Fruit fly (Drosophila melanogaster) whole organism, embryonic: Measurements from ENCODE around the gene CG42852.
A peak's percentile ranks its signal among the peaks of the same experiment; 100 is the strongest.

Experiments used
- Atf6 ChIP-seq: fragments of 200-800 bp; sonication (Bioruptor generic); IDR thresholded peaks from 2 replicates; pipeline ENCODE4 v1.3.6; 2022; ENCODE audit warnings: missing biosample characterization, missing genetic modification characterization
- CG13624 ChIP-seq: fragments of 200-800 bp; sonication (Bioruptor generic); optimal IDR thresholded peaks from 2 replicates; lab custom pipeline; 2016; ENCODE audit warnings: missing biosample characterization, missing genetic modification characterization
- CG14667 ChIP-seq: fragments of 200-800 bp; sonication (Bioruptor generic); IDR thresholded peaks from 2 replicates; pipeline ENCODE4 v1.3.6; 2022; ENCODE audit warnings: missing biosample characterization, missing genetic modification characterization
- CG14710 ChIP-seq: fragments of 200-800 bp; sonication (Bioruptor generic); optimal IDR thresholded peaks from 3 replicates; lab custom pipeline; 2019; ENCODE audit warnings: missing biosample characterization, mild to moderate bottlenecking, missing genetic modification characterization, moderate library complexity
- CG15011 ChIP-seq: fragments of 200-800 bp; sonication (Bioruptor generic); optimal IDR thresholded peaks from 3 replicates; lab custom pipeline; 2018; ENCODE audit warnings: missing biosample characterization, mild to moderate bottlenecking, missing genetic modification characterization
- CG18262 ChIP-seq: fragments of 200-800 bp; optimal IDR thresholded peaks from 3 replicates; lab custom pipeline; 2019; ENCODE audit warnings: missing biosample characterization, mild to moderate bottlenecking, missing genetic modification characterization, moderate library complexity
- CG18599 ChIP-seq: fragments of 200-800 bp; sonication (Bioruptor generic); optimal IDR thresholded peaks from 3 replicates; lab custom pipeline; 2017; ENCODE audit warnings: missing biosample characterization, missing genetic modification characterization, mild to moderate bottlenecking, moderate library complexity, missing genetic modification reagents
- CG18619 ChIP-seq: fragments of 200-800 bp; sonication (Bioruptor generic); optimal IDR thresholded peaks from 3 replicates; lab custom pipeline; 2017; ENCODE audit warnings: missing biosample characterization, mild to moderate bottlenecking, missing genetic modification characterization
- CG3065 ChIP-seq: fragments of 200-800 bp; sonication (Bioruptor generic); optimal IDR thresholded peaks from 2 replicates; lab custom pipeline; 2016; ENCODE audit warnings: missing biosample characterization, missing genetic modification characterization
- CG32772 ChIP-seq: fragments of 200-800 bp; sonication (Bioruptor generic); IDR thresholded peaks from 2 replicates; pipeline ENCODE4 v1.3.6; 2022; ENCODE audit warnings: missing biosample characterization, missing genetic modification characterization
- CG3281 ChIP-seq: fragments of 200-800 bp; sonication (Bioruptor generic); optimal IDR thresholded peaks from 3 replicates; lab custom pipeline; 2017; ENCODE audit warnings: missing biosample characterization, mild to moderate bottlenecking, missing genetic modification characterization
- CG4360 ChIP-seq: fragments of 200-800 bp; sonication (Bioruptor generic); IDR thresholded peaks from 2 replicates; pipeline ENCODE4 v1.3.6; 2022; ENCODE audit warnings: missing biosample characterization, missing genetic modification characterization
- CG6254 ChIP-seq: fragments of 200-800 bp; sonication (Bioruptor generic); optimal IDR thresholded peaks from 3 replicates; lab custom pipeline; 2017; ENCODE audit warnings: mild to moderate bottlenecking, missing biosample characterization, missing genetic modification reagents, missing genetic modification characterization
- CG7556 ChIP-seq: fragments of 200-800 bp; sonication (Bioruptor generic); optimal IDR thresholded peaks from 2 replicates; lab custom pipeline; 2017; ENCODE audit warnings: missing biosample characterization, mild to moderate bottlenecking, missing genetic modification characterization
- CG7786 ChIP-seq: fragments of 200-800 bp; sonication (Bioruptor generic); optimal IDR thresholded peaks from 2 replicates; lab custom pipeline; 2016; ENCODE audit warnings: missing biosample characterization, missing genetic modification characterization
- D19A ChIP-seq: fragments of 200-800 bp; optimal IDR thresholded peaks from 3 replicates; lab custom pipeline; 2019; ENCODE audit warnings: missing biosample characterization, mild to moderate bottlenecking, missing genetic modification characterization, moderate library complexity
- D19B ChIP-seq: fragments of 200-800 bp; sonication (Bioruptor generic); optimal IDR thresholded peaks from 2 replicates; lab custom pipeline; 2017; ENCODE audit warnings: missing biosample characterization, mild to moderate bottlenecking, missing genetic modification characterization
- Hr51 ChIP-seq, 2 experiments: fragments of 200-800 bp; sonication (Bioruptor generic); optimal IDR thresholded peaks; 2 replicates in 1 of 2; 3 replicates in 1 of 2; lab custom pipeline; 2016 to 2018; ENCODE audit warnings: missing biosample characterization in 2 of 2, missing genetic modification characterization in 2 of 2, mild to moderate bottlenecking in 1 of 2, moderate library complexity in 1 of 2
- Hsf ChIP-seq: fragments of 200-800 bp; sonication (Bioruptor generic); optimal IDR thresholded peaks from 3 replicates; lab custom pipeline; 2016; ENCODE audit warnings: missing biosample characterization, missing genetic modification characterization
- Lim3 ChIP-seq: fragments of 200-800 bp; sonication (Bioruptor generic); IDR thresholded peaks from 2 replicates; pipeline ENCODE4 v1.3.6; 2022; ENCODE audit warnings: missing biosample characterization, missing genetic modification characterization
- NC2β ChIP-seq: fragments of 200-800 bp; sonication (Bioruptor generic); optimal IDR thresholded peaks from 2 replicates; lab custom pipeline; 2016; ENCODE audit warnings: missing biosample characterization, missing genetic modification characterization
- Sox102F ChIP-seq: fragments of 200-800 bp; sonication (Bioruptor generic); optimal IDR thresholded peaks from 2 replicates; lab custom pipeline; 2018; ENCODE audit warnings: missing biosample characterization, mild to moderate bottlenecking, missing genetic modification characterization, moderate library complexity
- Spps ChIP-seq: fragments of 200-800 bp; sonication (Bioruptor generic); optimal IDR thresholded peaks from 2 replicates; lab custom pipeline; 2018; ENCODE audit warnings: missing biosample characterization, mild to moderate bottlenecking, missing genetic modification characterization
- YL-1 ChIP-seq: fragments of 200-800 bp; sonication (Bioruptor generic); optimal IDR thresholded peaks from 3 replicates; lab custom pipeline; 2017; ENCODE audit warnings: missing biosample characterization, mild to moderate bottlenecking, missing genetic modification characterization
- bab2 ChIP-seq: fragments of 200-800 bp; sonication (Bioruptor generic); optimal IDR thresholded peaks from 2 replicates; lab custom pipeline; 2016; ENCODE audit warnings: missing biosample characterization, missing genetic modification characterization
- bowl ChIP-seq: fragments of 200-800 bp; sonication (Bioruptor generic); IDR thresholded peaks from 2 replicates; pipeline ENCODE4 v1.3.6; 2022; ENCODE audit warnings: missing biosample characterization, missing genetic modification characterization
- crol ChIP-seq: fragments of 200-800 bp; sonication (Bioruptor generic); IDR thresholded peaks from 2 replicates; pipeline ENCODE4 v1.3.6; 2022; ENCODE audit warnings: missing biosample characterization, missing genetic modification characterization
- eve ChIP-seq, 2 experiments: fragments of >200 bp; optimal IDR thresholded peaks; 2 replicates each; lab custom pipeline; 2017; ENCODE audit warnings: missing biosample characterization in 2 of 2, missing genetic modification characterization in 2 of 2
- fd96Cb ChIP-seq: fragments of 200-800 bp; sonication (Bioruptor generic); optimal IDR thresholded peaks from 2 replicates; lab custom pipeline; 2018; ENCODE audit warnings: missing biosample characterization, mild to moderate bottlenecking, missing genetic modification characterization, moderate library complexity
- grn ChIP-seq: fragments of 200-800 bp; sonication (Bioruptor generic); optimal IDR thresholded peaks from 3 replicates; lab custom pipeline; 2017; ENCODE audit warnings: missing biosample characterization, missing genetic modification characterization
- gt ChIP-seq: fragments of 200-800 bp; sonication (Bioruptor generic); IDR thresholded peaks from 2 replicates; pipeline ENCODE4 v1.3.6; 2022; ENCODE audit warnings: missing biosample characterization, missing genetic modification characterization
- hbn ChIP-seq: fragments of 200-800 bp; sonication (Bioruptor generic); IDR thresholded peaks from 2 replicates; pipeline ENCODE4 v1.3.6; 2022; ENCODE audit warnings: missing biosample characterization, missing genetic modification characterization; ENCODE audit not compliant: partially characterized antibody
- ind ChIP-seq: fragments of 200-800 bp; sonication (Bioruptor generic); optimal IDR thresholded peaks from 3 replicates; lab custom pipeline; 2016; ENCODE audit warnings: missing biosample characterization, missing genetic modification characterization
- kni ChIP-seq: fragments of 200-800 bp; sonication (Bioruptor generic); optimal IDR thresholded peaks from 3 replicates; lab custom pipeline; 2017; ENCODE audit warnings: mild to moderate bottlenecking, missing biosample characterization, missing genetic modification reagents, missing genetic modification characterization
- lbe ChIP-seq: fragments of 200-800 bp; sonication (Bioruptor generic); optimal IDR thresholded peaks from 2 replicates; lab custom pipeline; 2016; ENCODE audit warnings: missing biosample characterization, mild to moderate bottlenecking, missing genetic modification characterization
- lola ChIP-seq, 3 experiments: fragments of >200 bp in 2 of 3; fragments of 200-800 bp in 1 of 3; sonication (Bioruptor generic) in 1 of 3; optimal IDR thresholded peaks; 2 replicates each; lab custom pipeline; 2017 to 2019; ENCODE audit warnings: missing biosample characterization in 3 of 3, missing genetic modification characterization in 3 of 3, mild to moderate bottlenecking in 1 of 3, moderate library complexity in 1 of 3
- lov ChIP-seq, 2 experiments: fragments of 200-800 bp in 1 of 2; fragments of >200 bp in 1 of 2; sonication (Bioruptor generic) in 1 of 2; IDR thresholded peaks in 1 of 2; optimal IDR thresholded peaks in 1 of 2; 2 replicates in 1 of 2; 3 replicates in 1 of 2; pipeline versions ENCODE4 v1.3.6 to Lab custom; 2017 to 2022; ENCODE audit warnings: missing biosample characterization in 1 of 2, missing genetic modification characterization in 1 of 2
- nerfin-2 ChIP-seq: fragments of 200-800 bp; sonication (Bioruptor generic); IDR thresholded peaks from 2 replicates; pipeline ENCODE4 v1.3.6; 2022; ENCODE audit warnings: missing biosample characterization, missing genetic modification characterization; ENCODE audit not compliant: partially characterized antibody
- odd ChIP-seq: fragments of 200-800 bp; sonication (Bioruptor generic); optimal IDR thresholded peaks from 2 replicates; lab custom pipeline; 2017; ENCODE audit warnings: missing biosample characterization, mild to moderate bottlenecking, missing genetic modification characterization
- sens ChIP-seq: fragments of 200-800 bp; sonication (Bioruptor generic); peaks from one replicate; lab custom pipeline; 2016; ENCODE audit warnings: missing biosample characterization, missing genetic modification characterization
- sqz ChIP-seq: fragments of 200-800 bp; sonication (Bioruptor generic); optimal IDR thresholded peaks from 3 replicates; lab custom pipeline; 2018; ENCODE audit warnings: missing biosample characterization, mild to moderate bottlenecking, missing genetic modification characterization
- sug ChIP-seq: fragments of 200-800 bp; optimal IDR thresholded peaks from 2 replicates; lab custom pipeline; 2019; ENCODE audit warnings: missing biosample characterization, mild to moderate bottlenecking, missing genetic modification characterization, moderate library complexity
- tin ChIP-seq: fragments of 200-800 bp; sonication (Bioruptor generic); optimal IDR thresholded peaks from 3 replicates; lab custom pipeline; 2016; ENCODE audit warnings: missing biosample characterization, missing genetic modification characterization
- unpg ChIP-seq: fragments of 200-800 bp; sonication (Bioruptor generic); optimal IDR thresholded peaks from 3 replicates; lab custom pipeline; 2018; ENCODE audit warnings: missing biosample characterization, mild to moderate bottlenecking, missing genetic modification characterization, moderate library complexity
- vvl ChIP-seq: fragments of 200-800 bp; sonication (Bioruptor generic); IDR thresholded peaks from 2 replicates; pipeline ENCODE4 v1.3.6; 2022; ENCODE audit warnings: missing biosample characterization, missing genetic modification characterization
- zen2 ChIP-seq: fragments of 200-800 bp; sonication (Bioruptor generic); IDR thresholded peaks from 3 replicates; pipeline ENCODE4 v1.3.6; 2022; ENCODE audit warnings: missing biosample characterization, missing genetic modification characterization; ENCODE audit not compliant: partially characterized antibody
- zfh2 ChIP-seq: fragments of 200-800 bp; sonication (Bioruptor generic); optimal IDR thresholded peaks from 2 replicates; lab custom pipeline; 2016; ENCODE audit warnings: missing biosample characterization, missing genetic modification characterization

CG42852 gene

dm6 chr3L:16801499-16802452 is 46.5 kb downstream of the CG42852 start (continued):
- peak; percentile 46 for TF ChIP-seq tin (GFP tag; lab: Kevin White, UChicago)
- peak; percentile 28 for TF ChIP-seq CG18619
- TF ChIP-seq Spps (tag; lab: Kevin White, UChicago): peak; percentile 37
- peak; percentile 57 for TF ChIP-seq Hsf (GFP tag; lab: Kevin White, UChicago)
- TF ChIP-seq CG14667 (GFP tag; lab: Robert Waterston, UW): no peak
- peak; percentile 69; the same call in 1 of the 2 replicates for TF ChIP-seq vvl
- peak in 1 of 2 experiments; percentile 58 for TF ChIP-seq Hr51 (GFP tag; optimal IDR thresholded peaks at IDR 0.05; lab: Kevin White, UChicago)
- 0 out of 2 replicates have a peak, but pooled peaks have one; percentile 25 for TF ChIP-seq CG4360 (GFP tag; lab: Robert Waterston, UW)
- no peak for TF ChIP-seq nerfin-2 (GFP tag; lab: Robert Waterston, UW)
- no peak for TF ChIP-seq zen2
- no peak for TF ChIP-seq gt
- no peak for TF ChIP-seq sqz (GFP tag; lab: Kevin White, UChicago)
- TF ChIP-seq sug (tag; lab: Kevin White, UChicago): peak; percentile 89
- TF ChIP-seq odd: no peak
- peak; percentile 65 for TF ChIP-seq CG18599 (GFP tag; lab: Kevin White, UChicago)
- peak; percentile 42 for TF ChIP-seq D19A (tag; lab: Kevin White, UChicago)
- TF ChIP-seq fd96Cb: peak; percentile 64
- TF ChIP-seq sens (GFP tag; lab: Kevin White, UChicago): peak; percentile 92
- TF ChIP-seq Atf6 (GFP tag; lab: Robert Waterston, UW): no peak; the same call in 1 of the 2 replicates
- peak; percentile 60 for TF ChIP-seq Sox102F (GFP tag; lab: Kevin White, UChicago)
- no peak for TF ChIP-seq YL-1 (GFP tag; lab: Kevin White, UChicago)
- peak; percentile 59 for TF ChIP-seq grn (GFP tag; lab: Kevin White, UChicago)
- TF ChIP-seq NC2β (GFP tag; lab: Kevin White, UChicago): no peak
- TF ChIP-seq CG7556: peak; percentile 61
- peak; percentile 52 for TF ChIP-seq CG3281 (GFP tag; lab: Kevin White, UChicago)
- peak; percentile 12 for TF ChIP-seq CG13624 (GFP tag; lab: Kevin White, UChicago)
- peak; percentile 47 for TF ChIP-seq bab2 (GFP tag; lab: Kevin White, UChicago)
- TF ChIP-seq lov (optimal IDR thresholded peaks at IDR 0.05; lab: Kevin White, UChicago): no peak
- 0 out of 3 replicates have a peak, but pooled peaks have one; percentile 51 for TF ChIP-seq lov (GFP tag; IDR thresholded peaks at IDR 0.05; lab: Robert Waterston, UW)
- peak in 1 of 3 experiments; percentile 64 for TF ChIP-seq lola (GFP tag; optimal IDR thresholded peaks at IDR 0.05; lab: Kevin White, UChicago)
- peak; percentile 62 for TF ChIP-seq CG18262 (tag; lab: Kevin White, UChicago)
- TF ChIP-seq lbe: peak; percentile 42
- peak; percentile 0 for TF ChIP-seq CG6254
- 0 out of 2 replicates have a peak, but pooled peaks have one; percentile 26 for TF ChIP-seq CG32772 (GFP tag; lab: Robert Waterston, UW)
- TF ChIP-seq CG15011 (GFP tag; lab: Kevin White, UChicago): peak; percentile 4
- peak; percentile 49 for TF ChIP-seq unpg (GFP tag; lab: Kevin White, UChicago)
- no peak for TF ChIP-seq Lim3 (GFP tag; lab: Robert Waterston, UW)
- TF ChIP-seq CG14710: peak; percentile 67
- no peak for TF ChIP-seq hbn (GFP tag; lab: Robert Waterston, UW)
- TF ChIP-seq bowl (GFP tag; lab: Robert Waterston, UW): no peak
- peak in 1 of 2 experiments; percentile 12 for TF ChIP-seq eve (GFP tag; optimal IDR thresholded peaks at IDR 0.05; lab: Kevin White, UChicago)
- peak; percentile 12 for TF ChIP-seq zfh2 (GFP tag; lab: Kevin White, UChicago)
- peak; percentile 2 for TF ChIP-seq CG7786 (GFP tag; lab: Kevin White, UChicago)
- peak; percentile 97 for TF ChIP-seq D19B
- peak; percentile 35; the same call in 1 of the 2 replicates for TF ChIP-seq crol
- peak; percentile 7 for TF ChIP-seq kni (GFP tag; lab: Kevin White, UChicago)
- TF ChIP-seq ind (GFP tag; lab: Kevin White, UChicago): peak; percentile 51
- TF ChIP-seq CG3065: no peak
